Worm (Caenorhabditis elegans) whole organism, young adult: ENCODE measurements around the gene F28A10.7.

Experiments used
- B0261.1 ChIP-seq: sonication (generic microtip); optimal IDR thresholded peaks from 2 replicates; lab custom pipeline; 2016; ENCODE audit warnings: mild to moderate bottlenecking, missing genetic modification characterization, moderate library complexity, missing compliant biosample characterization
- C06A6.2 ChIP-seq: fragments of 200-800 bp; sonication (Bioruptor generic); conservative IDR thresholded peaks from 2 replicates; pipeline ENCODE4 v1.3.6; 2022; ENCODE audit warnings: missing genetic modification characterization, missing compliant biosample characterization
- C17E4.6 ChIP-seq: fragments of 200-800 bp; sonication (Bioruptor generic); IDR thresholded peaks from 2 replicates; pipeline ENCODE4 v1.3.6; 2022; ENCODE audit warnings: missing genetic modification reagents, missing genetic modification characterization, missing compliant biosample characterization
- D2030.7 ChIP-seq: fragments of 200-800 bp; sonication (Bioruptor generic); IDR thresholded peaks from 2 replicates; pipeline ENCODE4 v1.3.6; 2022; ENCODE audit warnings: missing genetic modification reagents, missing genetic modification characterization, missing compliant biosample characterization
- F49E8.2 ChIP-seq: sonication (generic microtip); optimal IDR thresholded peaks from 3 replicates; lab custom pipeline; 2017; ENCODE audit warnings: missing genetic modification characterization, mild to moderate bottlenecking, missing compliant biosample characterization, antibody characterized with exemption, moderate library complexity; ENCODE audit not compliant: insufficient read depth
- F55B11.4 ChIP-seq: sonication (generic microtip); optimal IDR thresholded peaks from 2 replicates; lab custom pipeline; 2016; ENCODE audit warnings: missing compliant biosample characterization, missing genetic modification characterization, borderline replicate concordance; ENCODE audit not compliant: insufficient read depth
- F57C9.4 ChIP-seq: sonication (generic microtip); optimal IDR thresholded peaks from 2 replicates; lab custom pipeline; 2017; ENCODE audit warnings: mild to moderate bottlenecking, missing genetic modification characterization, missing compliant biosample characterization
- K12H6.12 ChIP-seq: fragments of 200-800 bp; sonication (Bioruptor generic); optimal IDR thresholded peaks from 2 replicates; lab custom pipeline; 2018; ENCODE audit warnings: mild to moderate bottlenecking, missing genetic modification characterization, missing compliant biosample characterization
- T07F8.4 ChIP-seq: sonication (generic microtip); optimal IDR thresholded peaks from 2 replicates; lab custom pipeline; 2016; ENCODE audit warnings: mild to moderate bottlenecking, missing genetic modification characterization, moderate library complexity, missing compliant biosample characterization
- T26A5.8 ChIP-seq: sonication (generic microtip); optimal IDR thresholded peaks from 2 replicates; lab custom pipeline; 2016; ENCODE audit warnings: missing genetic modification characterization, missing compliant biosample characterization
- aptf-2 ChIP-seq: fragments of 200-800 bp; sonication (Bioruptor generic); conservative IDR thresholded peaks from 2 replicates; pipeline ENCODE4 v1.3.6; 2022; ENCODE audit warnings: missing genetic modification reagents, missing genetic modification characterization, missing compliant biosample characterization
- athp-1 ChIP-seq: sonication (generic microtip); optimal IDR thresholded peaks from 2 replicates; lab custom pipeline; 2017; ENCODE audit warnings: mild to moderate bottlenecking, missing genetic modification characterization, missing compliant biosample characterization
- attf-3 ChIP-seq: fragments of 200-800 bp; sonication (Bioruptor generic); conservative IDR thresholded peaks from 2 replicates; pipeline ENCODE4 v1.3.6; 2022; ENCODE audit warnings: missing genetic modification reagents, missing genetic modification characterization, missing compliant biosample characterization
- attf-5 ChIP-seq: fragments of 200-800 bp; sonication (Bioruptor generic); optimal IDR thresholded peaks from 2 replicates; lab custom pipeline; 2018; ENCODE audit warnings: mild to moderate bottlenecking, missing genetic modification characterization, missing compliant biosample characterization
- bed-1 ChIP-seq: fragments of 200-800 bp; sonication (Bioruptor generic); IDR thresholded peaks from 2 replicates; pipeline ENCODE4 v1.3.6; 2022; ENCODE audit warnings: missing genetic modification reagents, missing genetic modification characterization, missing compliant biosample characterization
- bed-2 ChIP-seq: fragments of 200-800 bp; sonication (Bioruptor generic); IDR thresholded peaks from 2 replicates; pipeline ENCODE4 v1.3.6; 2022; ENCODE audit warnings: missing genetic modification reagents, missing genetic modification characterization, missing compliant biosample characterization
- cebp-2 ChIP-seq: fragments of 200-800 bp; sonication (Bioruptor generic); IDR thresholded peaks from 2 replicates; pipeline ENCODE4 v1.3.6; 2022; ENCODE audit warnings: missing genetic modification characterization, missing compliant biosample characterization
- ceh-27 ChIP-seq: fragments of 200-800 bp; sonication (Bioruptor generic); optimal IDR thresholded peaks from 2 replicates; lab custom pipeline; 2018; ENCODE audit warnings: mild to moderate bottlenecking, missing genetic modification characterization, moderate library complexity, missing compliant biosample characterization
- ceh-91 ChIP-seq: fragments of 200-800 bp; sonication (Bioruptor generic); IDR thresholded peaks from 2 replicates; pipeline ENCODE4 v1.3.6; 2022; ENCODE audit warnings: missing genetic modification reagents, missing genetic modification characterization, missing compliant biosample characterization
- dpff-1 ChIP-seq: sonication (generic microtip); optimal IDR thresholded peaks from 2 replicates; lab custom pipeline; 2017; ENCODE audit warnings: mild to moderate bottlenecking, missing genetic modification characterization, missing compliant biosample characterization
- egl-44 ChIP-seq: fragments of 200-800 bp; sonication (Bioruptor generic); IDR thresholded peaks from 2 replicates; pipeline ENCODE4 v1.3.6; 2022; ENCODE audit warnings: missing genetic modification reagents, missing genetic modification characterization, missing compliant biosample characterization
- fkh-3 ChIP-seq: sonication (generic microtip); optimal IDR thresholded peaks from 2 replicates; lab custom pipeline; 2016; ENCODE audit warnings: mild to moderate bottlenecking, missing genetic modification characterization, missing compliant biosample characterization
- hlh-26 ChIP-seq: fragments of 200-800 bp; sonication (Bioruptor generic); conservative IDR thresholded peaks from 2 replicates; pipeline ENCODE4 v1.3.6; 2022; ENCODE audit warnings: missing genetic modification reagents, missing genetic modification characterization, missing compliant biosample characterization
- hmg-1.2 ChIP-seq: fragments of 200-800 bp; sonication (Bioruptor generic); IDR thresholded peaks from 2 replicates; pipeline ENCODE4 v1.3.6; 2022; ENCODE audit warnings: missing genetic modification reagents, missing genetic modification characterization, missing compliant biosample characterization
- hmg-20 ChIP-seq: fragments of 200-800 bp; sonication (Bioruptor generic); IDR thresholded peaks from 2 replicates; pipeline ENCODE4 v1.3.6; 2022; ENCODE audit warnings: missing genetic modification reagents, missing genetic modification characterization, missing compliant biosample characterization
- hsf-1 ChIP-seq: fragments of 200-800 bp; sonication (Bioruptor generic); IDR thresholded peaks from 2 replicates; pipeline ENCODE4 v1.3.6; 2022; ENCODE audit warnings: missing genetic modification reagents, missing genetic modification characterization, missing compliant biosample characterization
- let-607 ChIP-seq, 2 experiments: fragments of 200-800 bp in 1 of 2; sonication (Bioruptor generic) in 1 of 2; sonication (generic microtip) in 1 of 2; optimal IDR thresholded peaks; 2 replicates each; lab custom pipeline; 2016 to 2018; ENCODE audit warnings: mild to moderate bottlenecking in 2 of 2, missing compliant biosample characterization in 2 of 2, missing genetic modification characterization in 2 of 2, moderate library complexity in 2 of 2, missing genotype in 1 of 2
- lin-35 ChIP-seq, 3 experiments: fragments of 150-350 bp in 2 of 3; sonication (generic microtip) in 1 of 3; optimal IDR thresholded peaks; 2 replicates each; lab custom pipeline; 2014 to 2018; ENCODE audit warnings: missing biosample characterization in 3 of 3, missing genetic modification characterization in 3 of 3, missing genetic modification reagents in 3 of 3
- lin-54 ChIP-seq: fragments of 200-800 bp; sonication (Bioruptor generic); optimal IDR thresholded peaks from 2 replicates; lab custom pipeline; 2018; ENCODE audit warnings: mild to moderate bottlenecking, missing genetic modification characterization, missing compliant biosample characterization
- lir-1 ChIP-seq: fragments of 200-800 bp; sonication (Bioruptor generic); conservative IDR thresholded peaks from 2 replicates; pipeline ENCODE4 v1.3.6; 2022; ENCODE audit warnings: missing genetic modification reagents, missing genetic modification characterization, missing compliant biosample characterization
- lsl-1 ChIP-seq: fragments of 200-800 bp; sonication (Bioruptor generic); optimal IDR thresholded peaks from 2 replicates; lab custom pipeline; 2018; ENCODE audit warnings: mild to moderate bottlenecking, missing genetic modification characterization, moderate library complexity, missing compliant biosample characterization
- mcd-1 ChIP-seq: fragments of 200-800 bp; sonication (Bioruptor generic); IDR thresholded peaks from 2 replicates; pipeline ENCODE4 v1.3.6; 2022; ENCODE audit warnings: missing genetic modification reagents, missing genetic modification characterization, missing compliant biosample characterization
- mel-28 ChIP-seq: sonication (generic microtip); optimal IDR thresholded peaks from 2 replicates; lab custom pipeline; 2016; ENCODE audit warnings: borderline replicate concordance, mild to moderate bottlenecking, missing genetic modification characterization, missing compliant biosample characterization
- mes-4 ChIP-seq: sonication (generic microtip); optimal IDR thresholded peaks from 2 replicates; lab custom pipeline; 2016; ENCODE audit warnings: missing genotype, missing genetic modification characterization, missing compliant biosample characterization
- nfya-2 ChIP-seq: fragments of 200-800 bp; sonication (Bioruptor generic); IDR thresholded peaks from 2 replicates; pipeline ENCODE4 v1.3.6; 2022; ENCODE audit warnings: missing genetic modification reagents, missing genetic modification characterization, missing compliant biosample characterization
- nhr-120 ChIP-seq: fragments of 200-800 bp; sonication (Bioruptor generic); IDR thresholded peaks from 2 replicates; pipeline ENCODE4 v1.3.6; 2022; ENCODE audit warnings: missing genetic modification characterization, missing compliant biosample characterization
- nhr-27 ChIP-seq: fragments of 200-800 bp; sonication (Bioruptor generic); optimal IDR thresholded peaks from 2 replicates; lab custom pipeline; 2018; ENCODE audit warnings: mild to moderate bottlenecking, missing genetic modification characterization, moderate library complexity, missing compliant biosample characterization
- nhr-80 ChIP-seq: sonication (generic microtip); optimal IDR thresholded peaks from 2 replicates; lab custom pipeline; 2016; ENCODE audit warnings: missing genetic modification characterization, missing compliant biosample characterization
- nhr-90 ChIP-seq: sonication (generic microtip); optimal IDR thresholded peaks from 2 replicates; lab custom pipeline; 2016; ENCODE audit warnings: missing genotype, mild to moderate bottlenecking, missing genetic modification characterization, missing compliant biosample characterization
- pbrm-1 ChIP-seq: fragments of 200-800 bp; sonication (Bioruptor generic); IDR thresholded peaks from 2 replicates; pipeline ENCODE4 v1.3.6; 2022; ENCODE audit warnings: missing genetic modification reagents, missing genetic modification characterization, missing compliant biosample characterization
- pha-4 ChIP-seq: fragments of 150-350 bp; sonication (generic microtip); optimal IDR thresholded peaks from 2 replicates; lab custom pipeline; 2014; ENCODE audit warnings: missing biosample characterization, missing genetic modification reagents, missing genetic modification characterization
- rpc-1 ChIP-seq, 2 experiments: fragments of 150-350 bp in 1 of 2; sonication (generic microtip) in 1 of 2; optimal IDR thresholded peaks; 2 replicates each; lab custom pipeline; 2014 to 2018; ENCODE audit warnings: missing biosample characterization in 1 of 2, missing genetic modification characterization in 1 of 2, missing genetic modification reagents in 1 of 2, missing genotype in 1 of 2
- sdz-38 ChIP-seq: sonication (generic microtip); optimal IDR thresholded peaks from 2 replicates; lab custom pipeline; 2016; ENCODE audit warnings: missing genotype, missing genetic modification characterization, missing compliant biosample characterization
- somi-1 ChIP-seq: fragments of 200-800 bp; sonication (Bioruptor generic); optimal IDR thresholded peaks from 2 replicates; lab custom pipeline; 2018; ENCODE audit warnings: mild to moderate bottlenecking, missing genetic modification characterization, missing compliant biosample characterization
- tlf-1 ChIP-seq: fragments of 200-800 bp; sonication (Bioruptor generic); optimal IDR thresholded peaks from 2 replicates; lab custom pipeline; 2018; ENCODE audit warnings: mild to moderate bottlenecking, missing genetic modification characterization, missing compliant biosample characterization
- unc-62 ChIP-seq: fragments of 150-350 bp; optimal IDR thresholded peaks from 2 replicates; lab custom pipeline; 2014; ENCODE audit warnings: missing biosample characterization, missing genetic modification reagents, missing genetic modification characterization
- ztf-26 ChIP-seq: sonication (generic microtip); optimal IDR thresholded peaks from 2 replicates; lab custom pipeline; 2017; ENCODE audit warnings: missing genetic modification characterization, missing compliant biosample characterization
- ztf-3 ChIP-seq: fragments of 200-800 bp; sonication (Bioruptor generic); optimal IDR thresholded peaks from 2 replicates; lab custom pipeline; 2018; ENCODE audit warnings: mild to moderate bottlenecking, missing genetic modification characterization, missing compliant biosample characterization

Gene F28A10.7

DNA sequence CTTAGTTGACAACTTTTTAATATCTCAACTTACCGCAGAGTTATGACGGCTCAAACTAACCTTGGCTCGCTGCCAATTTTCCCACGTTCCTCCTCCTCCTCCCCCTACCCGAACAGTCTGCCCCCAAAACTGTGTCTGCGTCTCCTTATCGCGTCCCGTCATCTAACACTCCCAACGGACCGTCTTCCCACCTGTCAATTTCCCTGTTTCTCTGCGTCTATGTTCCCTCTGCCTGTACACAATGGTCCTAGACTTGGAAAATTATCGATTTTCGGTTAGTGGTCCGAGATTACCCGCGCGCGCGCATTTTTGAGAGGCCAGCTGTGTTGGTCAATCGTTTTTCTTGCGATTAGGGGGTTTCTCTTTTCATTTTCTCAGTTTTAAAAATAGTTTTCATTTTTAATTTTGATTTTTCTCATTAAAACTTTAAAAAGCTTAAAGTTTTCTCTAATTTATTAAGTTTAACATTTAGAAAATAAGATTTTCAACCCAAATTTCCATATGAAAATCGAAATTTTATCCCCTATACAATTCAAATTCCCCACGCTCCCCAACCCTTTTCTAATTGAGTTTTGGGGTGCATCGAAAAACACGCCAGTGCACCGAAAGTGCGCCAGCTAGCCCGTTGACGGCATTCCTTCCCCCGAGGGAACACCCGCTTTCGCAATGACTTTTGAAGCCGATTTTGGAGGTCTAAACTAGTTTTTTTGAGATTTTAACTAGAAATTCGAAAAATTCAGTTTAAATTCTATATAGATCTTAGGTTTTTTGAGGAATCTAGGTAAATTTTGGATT is 27.7 kb upstream of the F28A10.7 start, which contains the start of gene alg-2:
Gene alg-2, plus strand, starts transcription at position 220 of the 795 bp plus-strand sequence.
- TF ChIP-seq attf-3 (GFP tag; lab: Robert Waterston, UW) (no peak), tlf-1 (GFP tag; lab: Kevin White, UChicago) (no peak), somi-1 (no peak), B0261.1 (tag; lab: Kevin White, UChicago) (no peak), lir-1 (GFP tag; lab: Robert Waterston, UW) (no peak), pbrm-1 (no peak), C17E4.6 (no peak), lsl-1 (GFP tag; lab: Kevin White, UChicago) (peak; percentile 11), C06A6.2 (GFP tag; lab: Robert Waterston, UW) (no peak), mes-4 (tag; lab: Kevin White, UChicago) (no peak), ztf-26 (no peak), ztf-3 (GFP tag; lab: Kevin White, UChicago) (no peak), nhr-80 (tag; lab: Kevin White, UChicago) (peak; percentile 43), D2030.7 (GFP tag; lab: Robert Waterston, UW) (peak; percentile 61), athp-1 (tag; lab: Kevin White, UChicago) (no peak), T26A5.8 (tag; lab: Kevin White, UChicago) (no peak), hsf-1 (GFP tag; lab: Robert Waterston, UW) (no peak), sdz-38 (tag; lab: Kevin White, UChicago) (no peak), fkh-3 (tag; lab: Kevin White, UChicago) (no peak), F55B11.4 (tag; lab: Kevin White, UChicago) (no peak), bed-1 (GFP tag; lab: Robert Waterston, UW) (no peak), aptf-2 (GFP tag; lab: Robert Waterston, UW) (peak; percentile 86), mcd-1 (GFP tag; lab: Robert Waterston, UW) (peak; percentile 56), nhr-90 (no peak), nhr-27 (tag; lab: Kevin White, UChicago) (no peak), rpc-1 (optimal IDR thresholded peaks at IDR 0.05; lab: Kevin White, UChicago) (no peak), rpc-1 (tag; optimal IDR thresholded peaks at IDR 0.05; lab: Kevin White, UChicago) (no peak), lin-54 (GFP tag; lab: Kevin White, UChicago) (no peak), T07F8.4 (tag; lab: Kevin White, UChicago) (no peak), pha-4 (no peak), K12H6.12 (tag; lab: Kevin White, UChicago) (no peak), egl-44 (GFP tag; lab: Robert Waterston, UW) (no peak), let-607 (tag; optimal IDR thresholded peaks at IDR 0.05; lab: Kevin White, UChicago) (no peak), F49E8.2 (no peak), nfya-2 (no peak), ceh-91 (GFP tag; lab: Robert Waterston, UW) (no peak), mel-28 (tag; lab: Kevin White, UChicago) (no peak), ceh-27 (no peak), hmg-1.2 (GFP tag; lab: Robert Waterston, UW) (peak; percentile 60), attf-5 (GFP tag; lab: Kevin White, UChicago) (peak; percentile 45), hmg-20 (GFP tag; lab: Robert Waterston, UW) (no peak), F57C9.4 (no peak), lin-35 (GFP tag; optimal IDR thresholded peaks at IDR 0.05; lab: Kevin White, UChicago) (peak in 1 of 3 experiments; percentile 29), unc-62 (no peak), hlh-26 (no peak), cebp-2 (GFP tag; lab: Robert Waterston, UW) (no peak), dpff-1 (no peak), nhr-120 (no peak), bed-2 (GFP tag; lab: Robert Waterston, UW) (no peak)
